Worm (Caenorhabditis elegans): Measurements from ENCODE around the gene pudl-2.

pudl-2 gene

DNA sequence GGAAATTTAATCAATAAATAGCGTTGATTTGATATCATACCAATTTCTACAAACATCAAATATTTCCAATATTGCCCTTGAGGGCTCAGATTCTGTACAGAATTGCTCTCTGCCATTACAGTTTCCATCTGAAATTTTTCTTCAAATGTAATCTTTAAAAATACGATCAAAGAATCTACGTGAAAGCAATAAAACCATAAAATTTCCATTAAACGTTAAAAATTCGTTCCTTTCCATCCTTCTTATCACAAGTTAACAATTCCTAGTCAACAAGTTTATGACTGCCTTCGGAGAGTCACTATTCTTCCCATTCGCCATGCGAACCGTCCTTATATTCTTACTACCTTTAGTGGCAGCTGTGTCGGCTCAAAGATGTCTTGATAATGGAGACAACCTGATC, 748 bp downstream of the pudl-2 start, which contains the start of gene clec-82:
Gene clec-82 (plus strand): TSS at position 301 of the 400 bp plus-strand sequence.
- TF ChIP-seq pbrm-1 (GFP tag; IDR thresholded peaks at IDR 0.05): no peak
- no peak for TF ChIP-seq nfyb-1 (GFP tag; IDR thresholded peaks at IDR 0.05)

DNA sequence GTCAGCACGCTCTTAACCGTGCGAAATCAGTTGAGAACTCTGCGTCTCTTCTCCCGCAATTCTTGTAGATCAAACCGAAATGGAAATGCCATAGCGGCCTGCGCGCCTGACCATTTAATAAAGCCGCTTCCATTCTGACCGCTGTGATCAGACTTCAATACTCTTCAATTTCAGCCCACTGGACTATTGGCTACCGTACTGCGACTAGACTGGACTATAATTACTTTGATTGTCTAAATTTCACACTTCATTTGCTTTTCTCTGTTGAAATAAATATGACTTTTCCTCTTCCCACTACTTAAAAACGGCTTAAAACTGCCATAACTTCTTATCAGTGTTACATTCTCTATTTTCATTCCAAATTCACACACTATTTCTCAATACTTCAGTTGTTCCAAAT, 3.7 kb downstream of the pudl-2 start, which contains the start of gene Y54G2A.7:
Gene Y54G2A.7 (plus strand): TSS at position 301 of the 400 bp plus-strand sequence.
- TF ChIP-seq hrde-1 (tag; optimal IDR thresholded peaks at IDR 0.05; ENCODE audit: borderline replicate concordance) (no peak), nhr-80 (tag; optimal IDR thresholded peaks at IDR 0.05) (peak; percentile 13)

- no peak for TF ChIP-seq F55B11.4 (tag; optimal IDR thresholded peaks at IDR 0.05; ENCODE audit: borderline replicate concordance, insufficient read depth)
- TF ChIP-seq nhr-80 (tag; optimal IDR thresholded peaks at IDR 0.05): peak; percentile 62
Measured at ce11 chrIV:2841260-2841659, 6.6 kb downstream of the pudl-2 start, which contains the start of gene clec-83. TSS of gene clec-83 (minus strand) at chrIV:2841472.

ce11 chrIV:2842162-2842561, 7.5 kb downstream of the pudl-2 start, which contains the start of gene clec-84:
TSS of gene clec-84 (plus strand) at chrIV:2842462.
- TF ChIP-seq nfya-2 (GFP tag; IDR thresholded peaks at IDR 0.05): no peak
- no peak for TF ChIP-seq ztf-18 (tag; optimal IDR thresholded peaks at IDR 0.05)
- no peak for TF ChIP-seq nhr-80 (tag; optimal IDR thresholded peaks at IDR 0.05)
- no peak for TF ChIP-seq efl-1 (GFP tag; optimal IDR thresholded peaks at IDR 0.05)
- TF ChIP-seq ztf-22 (GFP tag; optimal IDR thresholded peaks at IDR 0.05): no peak
- TF ChIP-seq snpc-4 (GFP tag; optimal IDR thresholded peaks at IDR 0.05): no peak
- TF ChIP-seq snpc-4 (tag; optimal IDR thresholded peaks at IDR 0.05): no peak
- TF ChIP-seq aptf-3 (GFP tag; IDR thresholded peaks at IDR 0.05): no peak
- TF ChIP-seq tbx-9 (tag; optimal IDR thresholded peaks at IDR 0.05; ENCODE audit: borderline replicate concordance): no peak
- TF ChIP-seq Y67H2A.10 (GFP tag; conservative IDR thresholded peaks at IDR 0.05): no peak
- TF ChIP-seq lag-1 (GFP tag; IDR thresholded peaks at IDR 0.05): no peak
- TF ChIP-seq K11D2.4 (GFP tag; IDR thresholded peaks at IDR 0.05): no peak
- no peak for TF ChIP-seq repo-1 (tag; optimal IDR thresholded peaks at IDR 0.05)
- TF ChIP-seq F10E7.11 (tag; optimal IDR thresholded peaks at IDR 0.05): no peak

DNA sequence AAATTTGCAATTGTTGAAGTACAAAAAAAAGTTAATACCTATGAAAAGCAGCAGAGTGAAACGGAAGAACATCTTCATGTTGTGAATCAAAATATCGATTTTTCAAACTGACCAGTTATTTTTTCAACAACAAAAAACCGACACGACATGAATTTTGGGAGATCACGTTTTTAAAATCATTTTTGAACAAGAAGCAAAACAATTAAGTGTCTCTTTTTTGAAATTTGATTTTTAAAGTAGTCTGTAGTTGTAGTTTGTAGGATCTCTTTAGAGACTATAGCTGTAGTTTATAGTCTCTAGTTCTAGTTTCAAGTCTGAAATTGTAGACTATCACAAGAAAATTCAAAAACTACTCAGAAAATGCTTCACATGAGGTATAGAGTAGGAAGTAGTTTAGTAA, 9.3 kb downstream of the pudl-2 start, which contains the start of gene Y54G2A.15:
Gene Y54G2A.15 (minus strand): TSS at position 101 of the 400 bp plus-strand sequence.
- no peak for TF ChIP-seq F23B12.7 (tag; optimal IDR thresholded peaks at IDR 0.05; ENCODE audit: insufficient read depth)
- no peak for TF ChIP-seq unc-130 (GFP tag; optimal IDR thresholded peaks at IDR 0.05)
- TF ChIP-seq K12H6.12 (tag; optimal IDR thresholded peaks at IDR 0.05): no peak
- TF ChIP-seq ztf-28 (GFP tag; IDR thresholded peaks at IDR 0.05): no peak
- TF ChIP-seq lsy-27 (tag; optimal IDR thresholded peaks at IDR 0.05; ENCODE audit: borderline replicate concordance, insufficient read depth): no peak
- no peak for TF ChIP-seq let-526 (GFP tag; IDR thresholded peaks at IDR 0.05)
- TF ChIP-seq C17E4.6 (GFP tag; IDR thresholded peaks at IDR 0.05): no peak

- peak; percentile 55 for TF ChIP-seq attf-5 (GFP tag; optimal IDR thresholded peaks at IDR 0.05)
- TF ChIP-seq hmg-1.2 (GFP tag; IDR thresholded peaks at IDR 0.05): peak; percentile 58
- TF ChIP-seq dpff-1 (tag; optimal IDR thresholded peaks at IDR 0.05): no peak
- no peak for TF ChIP-seq akir-1 (GFP tag; optimal IDR thresholded peaks at IDR 0.05)
- TF ChIP-seq Y56A3A.18 (GFP tag; IDR thresholded peaks at IDR 0.05): no peak
- no peak for TF ChIP-seq F49E8.2 (tag; optimal IDR thresholded peaks at IDR 0.05; ENCODE audit: insufficient read depth)
- no peak for TF ChIP-seq snpc-1.3 (tag; optimal IDR thresholded peaks at IDR 0.05; ENCODE audit: insufficient read depth)
- TF ChIP-seq Y53G8AR.9 (GFP tag; conservative IDR thresholded peaks at IDR 0.05): no peak
- no peak for TF ChIP-seq ztf-22 (GFP tag; optimal IDR thresholded peaks at IDR 0.05)
- TF ChIP-seq nhr-80 (tag; optimal IDR thresholded peaks at IDR 0.05): peak; percentile 6
- TF ChIP-seq sptf-2 (GFP tag; optimal IDR thresholded peaks at IDR 0.05): no peak
- no peak for TF ChIP-seq xnd-1 (tag; optimal IDR thresholded peaks at IDR 0.05)
- TF ChIP-seq bed-1 (GFP tag; IDR thresholded peaks at IDR 0.05): no peak
- no peak for TF ChIP-seq dox-1 (GFP tag; IDR thresholded peaks at IDR 0.05)
- TF ChIP-seq ets-4 (GFP tag; optimal IDR thresholded peaks at IDR 0.05): no peak
Measured at ce11 chrIV:2846264-2846663, 11.6 kb downstream of the pudl-2 start, which contains the start of gene Y54G2A.40. TSS of gene Y54G2A.40 (plus strand) at chrIV:2846476.

All from whole organism, young adult.